Fruit fly (Drosophila melanogaster) whole organism, embryonic: ENCODE measurements around the gene CG9550.

Source experiments
- ATbp ChIP-seq: fragments of 200-800 bp; sonication (Bioruptor generic); optimal IDR thresholded peaks from 2 replicates; lab custom pipeline; 2017; ENCODE audit warnings: missing biosample characterization, mild to moderate bottlenecking, missing genetic modification characterization, missing genetic modification reagents
- Abd-B ChIP-seq: fragments of 200-800 bp; sonication (Bioruptor generic); optimal IDR thresholded peaks from 2 replicates; lab custom pipeline; 2018; ENCODE audit warnings: missing biosample characterization, mild to moderate bottlenecking, missing genetic modification characterization, moderate library complexity
- CG10321 ChIP-seq: fragments of 200-800 bp; sonication (Bioruptor generic); IDR thresholded peaks from 2 replicates; pipeline ENCODE4 v1.3.6; 2022; ENCODE audit warnings: missing biosample characterization, missing genetic modification characterization
- CG10431 ChIP-seq: fragments of 200-800 bp; sonication (Bioruptor generic); optimal IDR thresholded peaks from 3 replicates; lab custom pipeline; 2018; ENCODE audit warnings: missing biosample characterization, mild to moderate bottlenecking, missing genetic modification characterization
- CG10543 ChIP-seq: fragments of 200-800 bp; sonication (Bioruptor generic); optimal IDR thresholded peaks from 3 replicates; lab custom pipeline; 2017; ENCODE audit warnings: missing biosample characterization, mild to moderate bottlenecking, missing genetic modification characterization, moderate library complexity
- CG11398 ChIP-seq: fragments of 200-800 bp; sonication (Bioruptor generic); optimal IDR thresholded peaks from 2 replicates; lab custom pipeline; 2016; ENCODE audit warnings: missing biosample characterization, missing genetic modification characterization
- CG12155 ChIP-seq: fragments of 200-800 bp; sonication (Bioruptor generic); optimal IDR thresholded peaks from 3 replicates; lab custom pipeline; 2016; ENCODE audit warnings: missing biosample characterization, missing genetic modification characterization
- CG14014 ChIP-seq: fragments of 200-800 bp; sonication (Bioruptor generic); IDR thresholded peaks from 2 replicates; pipeline ENCODE4 v1.3.6; 2022; ENCODE audit warnings: missing biosample characterization, missing genetic modification characterization
- CG14860 ChIP-seq: fragments of 200-800 bp; sonication (Bioruptor generic); IDR thresholded peaks from 3 replicates; pipeline ENCODE4 v1.3.6; 2022; ENCODE audit warnings: missing biosample characterization, missing genetic modification characterization; ENCODE audit not compliant: partially characterized antibody
- CG17328 ChIP-seq: fragments of 200-800 bp; sonication (Bioruptor generic); IDR thresholded peaks from 2 replicates; pipeline ENCODE4 v1.3.6; 2022; ENCODE audit warnings: missing biosample characterization, missing genetic modification characterization
- CG17359 ChIP-seq: fragments of 200-800 bp; sonication (Bioruptor generic); optimal IDR thresholded peaks from 3 replicates; lab custom pipeline; 2018; ENCODE audit warnings: missing biosample characterization, mild to moderate bottlenecking, missing genetic modification characterization, moderate library complexity
- CG17361 ChIP-seq: fragments of 200-800 bp; sonication (Bioruptor generic); IDR thresholded peaks from 3 replicates; pipeline ENCODE4 v1.3.6; 2022; ENCODE audit warnings: missing biosample characterization, missing genetic modification characterization
- CG2129 ChIP-seq: fragments of 200-800 bp; sonication (Bioruptor generic); IDR thresholded peaks from 2 replicates; pipeline ENCODE4 v1.3.6; 2022; ENCODE audit warnings: missing biosample characterization, missing genetic modification characterization; ENCODE audit not compliant: partially characterized antibody
- CG3281 ChIP-seq: fragments of 200-800 bp; sonication (Bioruptor generic); optimal IDR thresholded peaks from 3 replicates; lab custom pipeline; 2017; ENCODE audit warnings: missing biosample characterization, mild to moderate bottlenecking, missing genetic modification characterization
- CG5245 ChIP-seq: fragments of 200-800 bp; sonication (Bioruptor generic); optimal IDR thresholded peaks from 3 replicates; lab custom pipeline; 2016; ENCODE audit warnings: missing biosample characterization, missing genetic modification characterization
- CG7786 ChIP-seq: fragments of 200-800 bp; sonication (Bioruptor generic); optimal IDR thresholded peaks from 2 replicates; lab custom pipeline; 2016; ENCODE audit warnings: missing biosample characterization, missing genetic modification characterization
- CHES-1-like ChIP-seq: fragments of 200-800 bp; sonication (Bioruptor generic); optimal IDR thresholded peaks from 2 replicates; lab custom pipeline; 2016; ENCODE audit warnings: missing biosample characterization, missing genetic modification characterization
- CoRest ChIP-seq: fragments of 200-800 bp; sonication (Bioruptor generic); optimal IDR thresholded peaks from 3 replicates; lab custom pipeline; 2018; ENCODE audit warnings: missing biosample characterization, mild to moderate bottlenecking, missing genetic modification characterization, moderate library complexity
- CrebB ChIP-seq: fragments of 200-800 bp; sonication (Bioruptor generic); optimal IDR thresholded peaks from 3 replicates; lab custom pipeline; 2018; ENCODE audit warnings: missing biosample characterization, mild to moderate bottlenecking, missing genetic modification characterization
- Deaf1 ChIP-seq: fragments of 200-800 bp; optimal IDR thresholded peaks from 3 replicates; lab custom pipeline; 2019; ENCODE audit warnings: missing biosample characterization, mild to moderate bottlenecking, missing genetic modification characterization, moderate library complexity
- ERR ChIP-seq: fragments of 200-800 bp; sonication (Bioruptor generic); optimal IDR thresholded peaks from 2 replicates; lab custom pipeline; 2016; ENCODE audit warnings: missing biosample characterization, missing genetic modification characterization
- GATAe ChIP-seq: fragments of 200-800 bp; sonication (Bioruptor generic); conservative IDR thresholded peaks from 2 replicates; pipeline ENCODE4 v1.3.6; 2022; ENCODE audit warnings: missing biosample characterization, missing genetic modification characterization
- HmgD ChIP-seq: fragments of 200-800 bp; sonication (Bioruptor generic); optimal IDR thresholded peaks from 3 replicates; lab custom pipeline; 2016; ENCODE audit warnings: missing biosample characterization, missing genetic modification characterization
- HmgZ ChIP-seq: fragments of 200-800 bp; sonication (Bioruptor generic); optimal IDR thresholded peaks from 2 replicates; lab custom pipeline; 2018; ENCODE audit warnings: missing biosample characterization, mild to moderate bottlenecking, missing genetic modification characterization
- Hmr ChIP-seq: fragments of 200-800 bp; sonication (Bioruptor generic); optimal IDR thresholded peaks from 3 replicates; lab custom pipeline; 2017; ENCODE audit warnings: mild to moderate bottlenecking, missing biosample characterization, missing genetic modification reagents, missing genetic modification characterization
- Hr78 ChIP-seq, 2 experiments: fragments of 200-800 bp in 1 of 2; fragments of >200 bp in 1 of 2; sonication (Bioruptor generic) in 1 of 2; optimal IDR thresholded peaks; 2 replicates each; lab custom pipeline; 2017 to 2019; ENCODE audit warnings: missing biosample characterization in 2 of 2, missing genetic modification characterization in 2 of 2, mild to moderate bottlenecking in 1 of 2, moderate library complexity in 1 of 2
- MESR4 ChIP-seq: fragments of 200-800 bp; sonication (Bioruptor generic); optimal IDR thresholded peaks from 2 replicates; lab custom pipeline; 2018; ENCODE audit warnings: missing biosample characterization, mild to moderate bottlenecking, missing genetic modification characterization, moderate library complexity
- Max ChIP-seq: fragments of 200-800 bp; sonication (Bioruptor generic); optimal IDR thresholded peaks from 2 replicates; lab custom pipeline; 2016; ENCODE audit warnings: missing biosample characterization, mild to moderate bottlenecking, missing genetic modification characterization
- Myb ChIP-seq: fragments of 200-800 bp; sonication (Bioruptor generic); optimal IDR thresholded peaks from 2 replicates; lab custom pipeline; 2016; ENCODE audit warnings: missing biosample characterization, missing genetic modification characterization
- Sox100B ChIP-seq: fragments of 200-800 bp; sonication (Bioruptor generic); optimal IDR thresholded peaks from 3 replicates; lab custom pipeline; 2018; ENCODE audit warnings: missing biosample characterization, mild to moderate bottlenecking, missing genetic modification characterization
- cwo ChIP-seq: fragments of 200-800 bp; sonication (Bioruptor generic); optimal IDR thresholded peaks from 3 replicates; lab custom pipeline; 2017; ENCODE audit warnings: missing biosample characterization, missing genetic modification characterization, mild to moderate bottlenecking, moderate library complexity, missing genetic modification reagents
- dm ChIP-seq: fragments of 200-800 bp; sonication (Bioruptor generic); optimal IDR thresholded peaks from 3 replicates; lab custom pipeline; 2016; ENCODE audit warnings: missing biosample characterization, missing genetic modification characterization
- dysf ChIP-seq: fragments of 200-800 bp; sonication (Bioruptor generic); IDR thresholded peaks from 3 replicates; pipeline ENCODE4 v1.3.6; 2022; ENCODE audit warnings: missing biosample characterization, missing genetic modification characterization
- emc ChIP-seq: fragments of 200-800 bp; sonication (Bioruptor generic); optimal IDR thresholded peaks from 2 replicates; lab custom pipeline; 2016; ENCODE audit warnings: missing biosample characterization, missing genetic modification characterization
- fd64A ChIP-seq: fragments of 200-800 bp; sonication (Bioruptor generic); optimal IDR thresholded peaks from 3 replicates; lab custom pipeline; 2018; ENCODE audit warnings: missing biosample characterization, mild to moderate bottlenecking, missing genetic modification characterization
- grau ChIP-seq: fragments of 200-800 bp; optimal IDR thresholded peaks from 3 replicates; lab custom pipeline; 2019; ENCODE audit warnings: missing biosample characterization, mild to moderate bottlenecking, missing genetic modification characterization, moderate library complexity
- hth ChIP-seq: fragments of >200 bp; optimal IDR thresholded peaks from 2 replicates; lab custom pipeline; 2017; ENCODE audit warnings: inconsistent platforms
- lab ChIP-seq: fragments of 200-800 bp; sonication (Bioruptor generic); optimal IDR thresholded peaks from 3 replicates; lab custom pipeline; 2017; ENCODE audit warnings: missing biosample characterization, missing genetic modification characterization, mild to moderate bottlenecking, moderate library complexity, missing genetic modification reagents
- pan ChIP-seq, 4 experiments: fragments of >200 bp in 3 of 4; fragments of 200-800 bp in 1 of 4; sonication (Bioruptor generic) in 1 of 4; optimal IDR thresholded peaks in 3 of 4; IDR thresholded peaks in 1 of 4; 2 replicates each; pipeline versions ENCODE4 v1.3.6 to Lab custom; 2017 to 2022; ENCODE audit warnings: missing biosample characterization in 2 of 4, missing genetic modification characterization in 2 of 4, mixed read lengths in 1 of 4
- pros ChIP-seq: fragments of 200-800 bp; sonication (Bioruptor generic); optimal IDR thresholded peaks from 3 replicates; lab custom pipeline; 2019; ENCODE audit warnings: missing biosample characterization, mild to moderate bottlenecking, missing genetic modification characterization, moderate library complexity
- psq ChIP-seq: fragments of 200-800 bp; sonication (Bioruptor generic); optimal IDR thresholded peaks from 2 replicates; lab custom pipeline; 2017; ENCODE audit warnings: missing biosample characterization, missing genetic modification characterization
- sna ChIP-seq: fragments of 200-800 bp; sonication (Bioruptor generic); IDR thresholded peaks from 2 replicates; pipeline ENCODE4 v1.3.6; 2022; ENCODE audit warnings: missing biosample characterization, missing genetic modification characterization; ENCODE audit not compliant: partially characterized antibody
- sr ChIP-seq: fragments of 200-800 bp; sonication (Bioruptor generic); IDR thresholded peaks from 3 replicates; pipeline ENCODE4 v1.3.6; 2022; ENCODE audit warnings: missing biosample characterization, missing genetic modification characterization
- trem ChIP-seq: fragments of 200-800 bp; optimal IDR thresholded peaks from 3 replicates; lab custom pipeline; 2019; ENCODE audit warnings: missing biosample characterization, mild to moderate bottlenecking, missing genetic modification characterization, moderate library complexity
- vnd ChIP-seq: fragments of 200-800 bp; sonication (Bioruptor generic); IDR thresholded peaks from 3 replicates; pipeline ENCODE4 v1.3.6; 2022; ENCODE audit warnings: missing biosample characterization, missing genetic modification characterization; ENCODE audit not compliant: partially characterized antibody
- zfh1 ChIP-seq: fragments of 200-800 bp; sonication (Bioruptor generic); IDR thresholded peaks from 3 replicates; pipeline ENCODE4 v1.3.6; 2022; ENCODE audit warnings: missing biosample characterization, missing genetic modification characterization

The CG9550 gene

DNA sequence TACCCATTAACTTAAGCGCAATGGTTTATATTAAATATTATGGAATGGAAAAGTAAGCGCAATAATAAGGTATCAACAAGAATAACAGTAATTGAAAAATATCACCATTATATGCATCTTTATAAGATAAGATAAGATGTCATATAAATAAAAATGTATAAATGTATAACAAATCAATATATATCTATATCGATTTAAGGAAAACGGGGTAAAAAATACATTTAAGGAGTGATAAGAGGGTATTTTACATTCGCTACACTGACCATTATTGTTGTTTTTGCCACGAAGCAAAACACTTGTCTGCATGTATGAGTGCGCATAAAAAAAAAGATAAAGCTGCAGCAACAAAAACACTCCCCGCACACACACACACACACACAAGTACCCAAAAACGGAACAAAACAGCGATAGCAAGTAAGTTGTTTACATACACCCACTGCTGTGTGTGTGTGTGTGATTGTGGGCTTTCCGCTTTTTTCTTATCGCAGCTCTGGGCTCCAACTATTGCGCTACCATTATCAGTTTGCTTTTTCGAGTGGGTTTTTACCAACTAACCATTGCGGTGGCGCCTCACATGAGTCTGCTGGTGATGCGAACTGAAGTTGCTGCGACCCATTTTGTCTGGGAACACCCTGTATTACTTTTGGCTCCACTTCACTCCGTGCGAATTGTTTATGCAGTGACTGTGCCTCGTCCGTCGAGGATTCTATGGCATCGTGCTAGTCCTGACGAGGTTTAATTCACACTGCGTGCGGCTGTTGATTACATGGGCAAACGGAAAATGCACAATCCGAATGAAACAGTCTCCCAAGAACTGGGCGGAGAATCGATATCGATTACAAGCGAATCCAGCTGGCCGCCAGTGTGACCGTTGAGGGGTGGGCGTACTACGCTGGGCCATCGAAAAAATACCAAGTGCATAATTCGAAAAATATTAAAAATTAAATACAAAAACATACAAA lies 23.5 kb upstream of the CG9550 start, which contains the start of gene mmy (continued):
- TF ChIP-seq Hr78 (GFP tag; optimal IDR thresholded peaks at IDR 0.05; lab: Kevin White, UChicago) (peak in 1 of 2 experiments; percentile 57), CG14014 (GFP tag; lab: Robert Waterston, UW) (peak; percentile 30), pros (GFP tag; lab: Kevin White, UChicago) (peak; percentile 44), ERR (GFP tag; lab: Kevin White, UChicago) (peak; percentile 50), CG17328 (GFP tag; lab: Robert Waterston, UW) (peak; percentile 53), CG12155 (GFP tag; lab: Kevin White, UChicago) (peak; percentile 36), CG5245 (GFP tag; lab: Kevin White, UChicago) (no peak), lab (GFP tag; lab: Kevin White, UChicago) (peak; percentile 49), CHES-1-like (GFP tag; lab: Kevin White, UChicago) (peak; percentile 79), CG2129 (GFP tag; lab: Robert Waterston, UW) (no peak; the same call in 1 of the 2 replicates), CoRest (tag; lab: Kevin White, UChicago) (peak; percentile 69), CrebB (tag; lab: Kevin White, UChicago) (peak; percentile 12), CG7786 (GFP tag; lab: Kevin White, UChicago) (peak; percentile 23), Sox100B (peak; percentile 39), Myb (GFP tag; lab: Kevin White, UChicago) (peak; percentile 33), dm (GFP tag; lab: Kevin White, UChicago) (peak; percentile 34), vnd (GFP tag; lab: Robert Waterston, UW) (0 out of 3 replicates have a peak, but pooled peaks have one; percentile 49), CG10543 (GFP tag; lab: Kevin White, UChicago) (peak; percentile 94), Max (GFP tag; lab: Kevin White, UChicago) (no peak), cwo (peak; percentile 26), CG10431 (GFP tag; lab: Kevin White, UChicago) (peak; percentile 19), HmgD (GFP tag; lab: Kevin White, UChicago) (peak; percentile 69), GATAe (GFP tag; lab: Robert Waterston, UW) (peak; percentile 91), grau (tag; lab: Kevin White, UChicago) (peak; percentile 73), CG17359 (tag; lab: Kevin White, UChicago) (peak; percentile 56), trem (peak; percentile 38), Abd-B (peak; percentile 33), ATbp (GFP tag; lab: Kevin White, UChicago) (no peak), MESR4 (GFP tag; lab: Kevin White, UChicago) (peak; percentile 97), hth (lab: Kevin White, UChicago) (no peak), zfh1 (GFP tag; lab: Robert Waterston, UW) (no peak), Deaf1 (tag; lab: Kevin White, UChicago) (peak; percentile 24), dysf (GFP tag; lab: Robert Waterston, UW) (peak; percentile 70), emc (no peak), CG14860 (GFP tag; lab: Robert Waterston, UW) (peak; percentile 41; the same call in 2 of the 3 replicates), fd64A (GFP tag; lab: Kevin White, UChicago) (peak; percentile 51), Hmr (GFP tag; lab: Kevin White, UChicago) (peak; percentile 56), CG10321 (GFP tag; lab: Robert Waterston, UW) (no peak), psq (no peak), sr (peak; percentile 54; the same call in 2 of the 3 replicates), HmgZ (tag; lab: Kevin White, UChicago) (peak; percentile 12), CG11398 (GFP tag; lab: Kevin White, UChicago) (peak; percentile 43), pan (optimal IDR thresholded peaks at IDR 0.05; lab: Kevin White, UChicago) (no peak), pan (GFP tag; optimal IDR thresholded peaks at IDR 0.05 in 1 of 2, IDR thresholded peaks at IDR 0.05 in 1 of 2) (peak in 1 of 2 experiments; percentile 30), sna (GFP tag; lab: Robert Waterston, UW) (peak; percentile 52; the same call in 1 of the 2 replicates), CG17361 (GFP tag; lab: Robert Waterston, UW) (peak; percentile 56), CG3281 (peak; percentile 47)
